Worm (Caenorhabditis elegans): ENCODE data around the gene ddi-1.

- TF ChIP-seq F13H6.1 (tag; optimal IDR thresholded peaks at IDR 0.05) (no peak), pax-1 (tag; optimal IDR thresholded peaks at IDR 0.05) (no peak), unc-3 (GFP tag; conservative IDR thresholded peaks at IDR 0.05) (no peak), unc-3 (tag; optimal IDR thresholded peaks at IDR 0.05) (no peak), rnt-1 (tag; optimal IDR thresholded peaks at IDR 0.05) (no peak), ama-1 (optimal IDR thresholded peaks at IDR 0.05) (no peak), hlh-30 (tag; optimal IDR thresholded peaks at IDR 0.05; ENCODE audit: insufficient read depth) (no peak)
Observed at ce11 chrIV:6523773-6524172, 1.1 kb downstream of the ddi-1 start.
